Fruit fly (Drosophila melanogaster): ENCODE measurements around the gene Pxn.
A peak's percentile ranks its signal among the peaks of the same experiment; 100 is the strongest.

The Pxn gene

dm6 chr3L:2554118-2554814 lies 75.6 kb downstream of the Pxn start, which contains the start of gene Spn:
TSS of gene Spn (minus strand) at chr3L:2554292.
- TF ChIP-seq Blimp-1 (GFP tag; optimal IDR thresholded peaks at IDR 0.05): no peak
- TF ChIP-seq Hr39 (GFP tag; optimal IDR thresholded peaks at IDR 0.05): no peak
- peak; percentile 34 for TF ChIP-seq CG3032 (tag; optimal IDR thresholded peaks at IDR 0.05)
- TF ChIP-seq Eip75B (GFP tag; optimal IDR thresholded peaks at IDR 0.05): no peak
- no peak for TF ChIP-seq CG9139 (GFP tag; optimal IDR thresholded peaks at IDR 0.05)
- TF ChIP-seq eg (GFP tag; IDR thresholded peaks at IDR 0.05): no peak; the same call in none of the 3 replicates
- TF ChIP-seq Met (GFP tag; optimal IDR thresholded peaks at IDR 0.05): no peak
- TF ChIP-seq Gug (GFP tag; IDR thresholded peaks at IDR 0.05): no peak
- no peak for TF ChIP-seq Hr38 (GFP tag; optimal IDR thresholded peaks at IDR 0.05)
- TF ChIP-seq CG11902 (GFP tag; optimal IDR thresholded peaks at IDR 0.05): no peak
- peak in 1 of 2 experiments; percentile 61 for TF ChIP-seq ss (GFP tag; optimal IDR thresholded peaks at IDR 0.05)
- no peak for TF ChIP-seq CG32006 (GFP tag; optimal IDR thresholded peaks at IDR 0.05)
- peak; percentile 5 for TF ChIP-seq cyc (GFP tag; optimal IDR thresholded peaks at IDR 0.05)
- TF ChIP-seq acj6 (GFP tag; optimal IDR thresholded peaks at IDR 0.05): no peak
- TF ChIP-seq CG15336 (GFP tag; IDR thresholded peaks at IDR 0.05): peak; percentile 57
- no peak for TF ChIP-seq fkh (GFP tag; optimal IDR thresholded peaks at IDR 0.05)
- TF ChIP-seq svp (GFP tag): no peak
- no peak for TF ChIP-seq OdsH (GFP tag; optimal IDR thresholded peaks at IDR 0.05)
- no peak for TF ChIP-seq fd85E (GFP tag; optimal IDR thresholded peaks at IDR 0.05)
- TF ChIP-seq CG11294 (GFP tag; IDR thresholded peaks at IDR 0.05): no peak; the same call in 1 of the 2 replicates
- TF ChIP-seq CG6792 (GFP tag; optimal IDR thresholded peaks at IDR 0.05): peak; percentile 19
- TF ChIP-seq CG31627 (GFP tag; optimal IDR thresholded peaks at IDR 0.05): peak; percentile 7
- peak; percentile 52 for TF ChIP-seq topi (GFP tag; optimal IDR thresholded peaks at IDR 0.05)
- TF ChIP-seq salr (GFP tag; optimal IDR thresholded peaks at IDR 0.05): no peak
- no peak for TF ChIP-seq fd59A (GFP tag; optimal IDR thresholded peaks at IDR 0.05)
- TF ChIP-seq net (GFP tag; optimal IDR thresholded peaks at IDR 0.05): no peak
- TF ChIP-seq achi (GFP tag; optimal IDR thresholded peaks at IDR 0.05): no peak
- TF ChIP-seq CG1621 (tag; optimal IDR thresholded peaks at IDR 0.05): no peak
- TF ChIP-seq pdm3 (GFP tag; optimal IDR thresholded peaks at IDR 0.05): no peak
- TF ChIP-seq CG34406 (GFP tag; optimal IDR thresholded peaks at IDR 0.05): no peak
- TF ChIP-seq Ets96B (tag; optimal IDR thresholded peaks at IDR 0.05): peak; percentile 15
- TF ChIP-seq CG8632 (GFP tag; optimal IDR thresholded peaks at IDR 0.05): no peak
- no peak for TF ChIP-seq CG3919 (GFP tag; optimal IDR thresholded peaks at IDR 0.05)
- TF ChIP-seq Sox15 (GFP tag; optimal IDR thresholded peaks at IDR 0.05): no peak
- no peak for TF ChIP-seq CG6276 (GFP tag; optimal IDR thresholded peaks at IDR 0.05)
- TF ChIP-seq Ets21C (GFP tag; optimal IDR thresholded peaks at IDR 0.05): peak; percentile 9
- TF ChIP-seq CG6808 (GFP tag; optimal IDR thresholded peaks at IDR 0.05): peak; percentile 33
- peak; percentile 67 for TF ChIP-seq CG6854 (GFP tag; optimal IDR thresholded peaks at IDR 0.05)
- peak; percentile 29 for TF ChIP-seq Lpt (GFP tag; optimal IDR thresholded peaks at IDR 0.05)
- TF ChIP-seq CG7368 (GFP tag; optimal IDR thresholded peaks at IDR 0.05): no peak
- TF ChIP-seq CG8319 (GFP tag; optimal IDR thresholded peaks at IDR 0.05): no peak
- peak; percentile 59 for TF ChIP-seq Sox14 (GFP tag; optimal IDR thresholded peaks at IDR 0.05)
- peak; percentile 25 for TF ChIP-seq dac (GFP tag; optimal IDR thresholded peaks at IDR 0.05)
- no peak for TF ChIP-seq Sox102F (GFP tag; optimal IDR thresholded peaks at IDR 0.05)
- no peak for TF ChIP-seq CG16779 (tag; optimal IDR thresholded peaks at IDR 0.05)
- TF ChIP-seq Hr4 (GFP tag; optimal IDR thresholded peaks at IDR 0.05): no peak
- TF ChIP-seq dsx (GFP tag; optimal IDR thresholded peaks at IDR 0.05; ENCODE audit: poor library complexity, severe bottlenecking): no peak
- peak; percentile 39; the same call in 1 of the 3 replicates for TF ChIP-seq CG8119 (GFP tag; IDR thresholded peaks at IDR 0.05)
- TF ChIP-seq CG10669 (GFP tag; optimal IDR thresholded peaks at IDR 0.05): no peak
- no peak for TF ChIP-seq CG10631 (GFP tag; optimal IDR thresholded peaks at IDR 0.05)
- TF ChIP-seq vri (GFP tag; optimal IDR thresholded peaks at IDR 0.05): peak; percentile 60
- TF ChIP-seq Smox (GFP tag; optimal IDR thresholded peaks at IDR 0.05): no peak
